Worm (Caenorhabditis elegans) whole organism, mixed stage, embryonic: ENCODE measurements around the gene Y47D3A.32.

ENCODE experiments used
- ceh-39 ChIP-seq: fragments of 150-350 bp; optimal IDR thresholded peaks from 2 replicates; lab custom pipeline; 2014; ENCODE audit warnings: missing biosample characterization, missing genetic modification characterization
- ces-1 ChIP-seq: fragments of 150-350 bp; optimal IDR thresholded peaks from 2 replicates; lab custom pipeline; 2014; ENCODE audit warnings: missing biosample characterization, missing genetic modification reagents, missing genetic modification characterization
- drap-1 ChIP-seq: fragments of 200-800 bp; sonication (Bioruptor generic); optimal IDR thresholded peaks from 3 replicates; lab custom pipeline; 2018; ENCODE audit warnings: mild to moderate bottlenecking, missing genetic modification characterization, missing compliant biosample characterization
- elt-1 ChIP-seq: sonication (generic microtip); optimal IDR thresholded peaks from 2 replicates; lab custom pipeline; 2017; ENCODE audit warnings: missing genetic modification characterization, mild to moderate bottlenecking, missing compliant biosample characterization, antibody characterized with exemption, moderate library complexity, borderline replicate concordance; ENCODE audit not compliant: insufficient read depth
- elt-3 ChIP-seq: fragments of 150-350 bp; optimal IDR thresholded peaks from 2 replicates; lab custom pipeline; 2014; ENCODE audit warnings: missing biosample characterization, missing genetic modification characterization
- ham-2 ChIP-seq: fragments of 200-800 bp; sonication (Bioruptor generic); optimal IDR thresholded peaks from 2 replicates; lab custom pipeline; 2018; ENCODE audit warnings: mild to moderate bottlenecking, missing genetic modification characterization, missing compliant biosample characterization
- mep-1 ChIP-seq: fragments of 150-350 bp; optimal IDR thresholded peaks from 2 replicates; lab custom pipeline; 2017; ENCODE audit warnings: missing biosample characterization, missing genetic modification reagents, missing genetic modification characterization, inconsistent platforms
- nhr-237 ChIP-seq: fragments of 150-350 bp; optimal IDR thresholded peaks from 2 replicates; lab custom pipeline; 2014; ENCODE audit warnings: missing biosample characterization, missing genetic modification characterization
- nhr-28 ChIP-seq: fragments of 150-350 bp; optimal IDR thresholded peaks from 2 replicates; lab custom pipeline; 2014; ENCODE audit warnings: missing biosample characterization, missing genetic modification characterization
- pha-4 ChIP-seq: fragments of 150-350 bp; optimal IDR thresholded peaks from 2 replicates; lab custom pipeline; 2018; ENCODE audit warnings: missing biosample characterization, missing genetic modification reagents, missing genetic modification characterization
- snpc-4 ChIP-seq: fragments of 150-350 bp; optimal IDR thresholded peaks from 2 replicates; lab custom pipeline; 2014; ENCODE audit warnings: missing biosample characterization, missing genetic modification characterization
- sptf-1 ChIP-seq: sonication (generic microtip); optimal IDR thresholded peaks from 2 replicates; lab custom pipeline; 2017; ENCODE audit warnings: mild to moderate bottlenecking, missing genetic modification characterization, moderate library complexity, missing compliant biosample characterization
- unc-62 ChIP-seq: fragments of 150-350 bp; optimal IDR thresholded peaks from 2 replicates; lab custom pipeline; 2014; ENCODE audit warnings: missing biosample characterization, missing genetic modification reagents, missing genetic modification characterization

ce11 chrIII:11267372-11267771 is 15.2 kb downstream of the Y47D3A.32 start:
- no peak for TF ChIP-seq nhr-28 (tag; lab: Kevin White, UChicago)
- no peak for TF ChIP-seq mep-1 (tag; lab: Kevin White, UChicago)
- TF ChIP-seq unc-62 (GFP tag; lab: Kevin White, UChicago), result no peak
- no peak for TF ChIP-seq drap-1
- TF ChIP-seq snpc-4 (tag; lab: Kevin White, UChicago), result no peak
- no peak for TF ChIP-seq elt-3 (tag; lab: Kevin White, UChicago)
- TF ChIP-seq ham-2 (GFP tag; lab: Kevin White, UChicago), result no peak
- peak; percentile 80 for TF ChIP-seq elt-1
- no peak for TF ChIP-seq nhr-237 (tag; lab: Kevin White, UChicago)
- no peak for TF ChIP-seq ces-1
- TF ChIP-seq ceh-39 (tag; lab: Kevin White, UChicago), result no peak
- TF ChIP-seq sptf-1 (tag; lab: Kevin White, UChicago), result no peak
- no peak for TF ChIP-seq pha-4
